Fruit fly (Drosophila melanogaster) S2 (cell line): ENCODE measurements around the gene SLC22A.

ENCODE experiments used
- CG8478 ChIP-seq: fragments of >200 bp; optimal IDR thresholded peaks from 2 replicates; lab custom pipeline; 2018
- CTCF ChIP-seq, 2 experiments: fragments of >200 bp; optimal IDR thresholded peaks; 2 replicates each; lab custom pipeline; 2018

SLC22A gene

DNA sequence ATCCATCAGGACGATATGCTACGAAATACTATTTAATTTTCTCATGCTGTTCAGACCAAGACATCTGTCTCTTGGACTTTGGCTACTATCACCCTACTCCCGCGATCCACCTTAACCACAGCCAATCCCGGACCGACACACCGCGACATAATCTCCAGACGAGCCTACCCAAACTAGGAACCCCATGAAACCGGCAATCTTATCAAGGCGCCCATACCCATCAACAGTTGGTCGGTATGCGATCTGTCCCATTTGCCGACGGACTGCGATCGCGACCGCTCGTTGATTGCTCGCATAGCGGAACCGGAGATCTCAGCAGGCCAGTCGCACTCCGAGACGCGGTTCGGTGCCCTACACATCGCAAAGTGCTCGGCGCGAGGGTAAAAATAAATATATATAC is at the start of gene SLC22A:
TSS of gene SLC22A (plus strand) at position 243 of the 400 bp plus-strand sequence.
- TF ChIP-seq CG8478 (no peak), CTCF (optimal IDR thresholded peaks at IDR 0.05; lab: Kevin White, UChicago) (no peak)

dm6 chr3L:21886883-21887559 is 47.5 kb upstream of the SLC22A start:
- TF ChIP-seq CG8478 (no peak), CTCF (optimal IDR thresholded peaks at IDR 0.05; lab: Kevin White, UChicago) (no peak)

DNA sequence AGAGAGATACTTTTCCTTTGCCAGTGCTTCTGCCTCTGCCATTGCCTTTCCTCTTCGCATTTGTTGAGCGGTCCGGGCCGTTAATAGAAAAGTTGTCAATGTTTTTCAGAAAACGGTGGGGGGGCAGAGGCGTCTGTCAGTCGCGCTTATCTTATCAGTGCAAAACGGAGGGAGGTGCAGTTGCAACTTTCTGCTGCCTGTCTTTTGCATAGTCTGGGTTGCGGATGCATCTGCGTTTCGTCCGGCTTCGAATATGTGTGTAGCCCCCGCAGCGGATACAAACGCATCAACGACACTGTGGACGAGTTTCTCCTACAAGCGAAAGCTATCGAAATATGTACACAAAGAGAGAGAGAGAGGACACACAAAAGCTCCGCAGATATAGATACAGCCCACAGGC is 44.9 kb upstream of the SLC22A start:
- TF ChIP-seq CG8478 (no peak), CTCF (optimal IDR thresholded peaks at IDR 0.05; lab: Kevin White, UChicago) (no peak)

- no peak for TF ChIP-seq CTCF (optimal IDR thresholded peaks at IDR 0.05; lab: Kevin White, UChicago)
- no peak for TF ChIP-seq CG8478
These were observed 43.2 kb upstream of the SLC22A start for dm6 chr3L:21891307-21891774.

DNA sequence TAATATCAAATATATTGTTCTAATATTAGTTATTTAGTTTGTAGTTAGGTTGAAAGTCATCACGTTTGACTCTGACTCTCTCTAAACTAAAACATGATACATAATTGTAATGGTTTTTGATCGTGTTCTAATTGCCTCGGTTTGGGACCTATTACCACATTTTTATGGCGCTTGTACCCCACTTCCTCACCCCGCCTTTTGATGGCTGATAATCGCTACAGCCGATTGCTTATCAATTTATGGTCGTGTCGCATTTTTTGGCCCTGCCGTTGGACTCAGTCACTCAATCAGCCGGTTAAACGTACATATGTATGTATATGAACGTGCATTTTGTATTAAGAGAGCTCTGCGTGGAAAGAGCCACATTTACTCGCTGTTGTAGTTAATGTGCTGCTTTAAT is 42.3 kb upstream of the SLC22A start:
- TF ChIP-seq CG8478 (no peak), CTCF (optimal IDR thresholded peaks at IDR 0.05; lab: Kevin White, UChicago) (no peak)

dm6 chr3L:21892699-21893098 is 41.8 kb upstream of the SLC22A start:
- TF ChIP-seq CTCF (optimal IDR thresholded peaks at IDR 0.05; lab: Kevin White, UChicago) (no peak), CG8478 (no peak)

dm6 chr3L:21893697-21894099 is 40.8 kb upstream of the SLC22A start:
- TF ChIP-seq CTCF (optimal IDR thresholded peaks at IDR 0.05; lab: Kevin White, UChicago) (no peak), CG8478 (no peak)

- TF ChIP-seq CTCF (optimal IDR thresholded peaks at IDR 0.05; lab: Kevin White, UChicago), result no peak
- no peak for TF ChIP-seq CG8478
These were observed 40.4 kb upstream of the SLC22A start for dm6 chr3L:21894100-21894499.

DNA sequence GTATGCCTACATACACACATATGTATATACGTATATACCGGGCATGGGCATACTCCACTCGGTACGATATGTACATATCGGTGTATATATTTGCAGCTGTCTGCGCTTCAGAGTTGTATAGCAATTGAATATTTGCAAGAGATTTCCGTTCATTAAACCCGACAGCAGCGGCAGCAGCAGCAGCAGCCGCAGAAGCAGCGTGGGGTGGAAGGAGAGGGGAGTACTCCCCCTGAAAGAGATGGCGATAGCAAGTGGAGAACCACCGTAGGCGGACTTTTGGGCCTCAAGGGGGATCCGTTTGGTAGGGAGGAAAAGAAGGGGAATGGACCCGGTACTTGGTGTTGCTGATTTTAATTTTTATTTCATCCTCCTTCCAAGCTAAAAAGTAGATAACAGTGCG is 39.7 kb upstream of the SLC22A start:
- no peak for TF ChIP-seq CTCF (optimal IDR thresholded peaks at IDR 0.05; lab: Kevin White, UChicago)
- no peak for TF ChIP-seq CG8478

- TF ChIP-seq CG8478, result no peak
These were observed 38.3 kb upstream of the SLC22A start for dm6 chr3L:21896217-21896616.

DNA sequence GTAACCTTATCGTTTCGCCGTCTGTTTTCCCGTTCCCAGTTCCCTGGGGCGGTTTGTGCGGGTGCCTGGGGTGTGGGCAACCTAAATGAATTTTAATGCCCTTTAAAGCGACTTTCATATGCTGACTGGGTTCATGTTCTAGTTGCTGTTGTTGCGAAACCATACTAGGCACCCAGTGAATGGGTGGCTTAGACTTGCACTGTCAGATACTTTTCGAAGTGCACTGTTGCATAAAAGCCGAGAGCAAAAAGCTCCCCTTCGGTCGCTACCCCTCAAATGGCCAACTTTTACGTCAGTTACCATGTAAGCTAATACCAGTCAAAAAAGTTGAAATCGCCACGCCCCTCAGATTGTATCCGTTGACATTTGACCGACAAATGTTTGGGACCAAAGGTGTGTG is 35.0 kb upstream of the SLC22A start:
- TF ChIP-seq CTCF (optimal IDR thresholded peaks at IDR 0.05; lab: Kevin White, UChicago) (no peak), CG8478 (no peak)

DNA sequence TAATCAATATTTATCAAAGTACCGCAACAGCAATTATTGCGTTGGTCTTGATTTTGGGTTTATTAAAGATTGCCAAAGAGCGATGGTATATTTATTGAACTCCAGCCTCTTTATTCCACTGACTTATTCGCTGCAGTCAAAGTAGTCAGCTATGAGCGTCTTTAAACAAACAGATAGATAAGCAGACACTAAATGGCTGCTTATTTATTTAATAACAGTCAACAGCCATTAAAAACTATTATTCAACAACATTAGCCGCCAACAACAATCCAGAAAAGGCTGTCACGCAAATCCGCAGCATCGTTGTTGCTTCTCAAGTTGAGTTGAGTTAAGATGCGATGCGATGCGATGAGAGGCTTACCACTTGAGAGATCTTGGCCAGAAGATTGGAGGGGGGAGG is 25.6 kb upstream of the SLC22A start:
- TF ChIP-seq CG8478 (no peak), CTCF (optimal IDR thresholded peaks at IDR 0.05; lab: Kevin White, UChicago) (no peak)

DNA sequence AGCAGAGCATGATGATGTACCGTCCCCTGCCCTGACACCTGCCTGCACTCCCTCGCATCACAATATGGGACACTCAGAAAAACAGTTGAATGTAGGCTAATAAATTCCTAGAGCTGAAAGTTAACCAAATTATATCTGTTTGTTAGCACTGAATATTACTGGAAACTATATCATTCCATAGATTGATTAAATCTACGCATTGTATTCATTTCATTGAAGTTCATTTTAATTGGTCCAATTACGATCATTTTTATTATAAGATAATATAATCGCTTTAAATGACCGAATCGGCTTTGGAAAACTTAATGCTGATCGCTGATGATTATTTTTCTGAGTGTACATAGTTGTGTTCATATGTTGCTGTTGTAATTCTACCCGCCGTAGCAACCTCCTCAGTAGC is 15.9 kb upstream of the SLC22A start:
- TF ChIP-seq CG8478 (no peak), CTCF (optimal IDR thresholded peaks at IDR 0.05; lab: Kevin White, UChicago) (no peak)

dm6 chr3L:21930179-21930578 is 4.3 kb upstream of the SLC22A start:
- TF ChIP-seq CG8478, result no peak
- no peak for TF ChIP-seq CTCF (optimal IDR thresholded peaks at IDR 0.05; lab: Kevin White, UChicago)

dm6 chr3L:21936152-21936551 is 1.6 kb downstream of the SLC22A start:
- no peak for TF ChIP-seq CG8478
- TF ChIP-seq CTCF (optimal IDR thresholded peaks at IDR 0.05; lab: Kevin White, UChicago), result no peak

dm6 chr3L:21941615-21942259 is 7.2 kb downstream of the SLC22A start, which contains the start of the genes PolH and CG14562:
PolH (minus strand) TSS chr3L:21941812.
CG14562 (plus strand) TSS chr3L:21942221.
- TF ChIP-seq CTCF (optimal IDR thresholded peaks at IDR 0.05; lab: Kevin White, UChicago) (no peak), CG8478 (no peak)
